Fruit fly (Drosophila melanogaster) whole organism, embryonic: Measurements from ENCODE around the gene ppk30.

Experiments
- Asciz ChIP-seq: fragments of 200-800 bp; sonication (Bioruptor generic); optimal IDR thresholded peaks from 2 replicates; lab custom pipeline; 2017; ENCODE audit warnings: missing biosample characterization, mild to moderate bottlenecking, missing genetic modification characterization, missing genetic modification reagents
- Bteb2 ChIP-seq: fragments of 200-800 bp; sonication (Bioruptor generic); optimal IDR thresholded peaks from 2 replicates; lab custom pipeline; 2016; ENCODE audit warnings: missing biosample characterization, missing genetic modification characterization
- CG10959 ChIP-seq: fragments of 200-800 bp; sonication (Bioruptor generic); IDR thresholded peaks from 2 replicates; pipeline ENCODE4 v1.3.6; 2022; ENCODE audit warnings: missing biosample characterization, missing genetic modification characterization
- CG11093 ChIP-seq: fragments of 200-800 bp; sonication (Bioruptor generic); IDR thresholded peaks from 3 replicates; pipeline ENCODE4 v1.3.6; 2022; ENCODE audit warnings: missing biosample characterization, missing genetic modification characterization
- CG12659 ChIP-seq: fragments of 200-800 bp; sonication (Bioruptor generic); optimal IDR thresholded peaks from 3 replicates; lab custom pipeline; 2017; ENCODE audit warnings: mild to moderate bottlenecking, missing biosample characterization, missing genetic modification reagents, missing genetic modification characterization
- CG14441 ChIP-seq: fragments of 200-800 bp; sonication (Bioruptor generic); IDR thresholded peaks from 2 replicates; pipeline ENCODE4 v1.3.6; 2022; ENCODE audit warnings: missing biosample characterization, missing genetic modification characterization
- CG15011 ChIP-seq: fragments of 200-800 bp; sonication (Bioruptor generic); optimal IDR thresholded peaks from 3 replicates; lab custom pipeline; 2018; ENCODE audit warnings: missing biosample characterization, mild to moderate bottlenecking, missing genetic modification characterization
- CG16815 ChIP-seq: fragments of 200-800 bp; sonication (Bioruptor generic); optimal IDR thresholded peaks from 3 replicates; lab custom pipeline; 2017; ENCODE audit warnings: missing biosample characterization, mild to moderate bottlenecking, missing genetic modification characterization
- CG17186 ChIP-seq: fragments of 200-800 bp; sonication (Bioruptor generic); optimal IDR thresholded peaks from 3 replicates; lab custom pipeline; 2017; ENCODE audit warnings: missing biosample characterization, missing genetic modification reagents, missing genetic modification characterization
- CG17385 ChIP-seq: fragments of 200-800 bp; sonication (Bioruptor generic); optimal IDR thresholded peaks from 3 replicates; lab custom pipeline; 2018; ENCODE audit warnings: missing biosample characterization, mild to moderate bottlenecking, missing genetic modification characterization
- CG17612 ChIP-seq: fragments of 200-800 bp; sonication (Bioruptor generic); IDR thresholded peaks from 2 replicates; pipeline ENCODE4 v1.3.6; 2022; ENCODE audit warnings: missing biosample characterization, missing genetic modification characterization
- CG2116 ChIP-seq: fragments of 200-800 bp; sonication (Bioruptor generic); optimal IDR thresholded peaks from 3 replicates; lab custom pipeline; 2018; ENCODE audit warnings: missing biosample characterization, mild to moderate bottlenecking, missing genetic modification characterization
- CG2875 ChIP-seq: fragments of 200-800 bp; sonication (Bioruptor generic); optimal IDR thresholded peaks from 2 replicates; lab custom pipeline; 2017; ENCODE audit warnings: missing biosample characterization, mild to moderate bottlenecking, missing genetic modification characterization, missing genetic modification reagents
- CG4404 ChIP-seq: fragments of 200-800 bp; sonication (Bioruptor generic); IDR thresholded peaks from 2 replicates; pipeline ENCODE4 v1.3.6; 2022; ENCODE audit warnings: missing biosample characterization, missing genetic modification characterization
- CrebB ChIP-seq: fragments of 200-800 bp; sonication (Bioruptor generic); optimal IDR thresholded peaks from 3 replicates; lab custom pipeline; 2018; ENCODE audit warnings: missing biosample characterization, mild to moderate bottlenecking, missing genetic modification characterization
- Dip2 ChIP-seq: fragments of 200-800 bp; sonication (Bioruptor generic); IDR thresholded peaks from 2 replicates; pipeline ENCODE4 v1.3.6; 2022; ENCODE audit warnings: missing biosample characterization, missing genetic modification characterization
- Ets97D ChIP-seq: fragments of 200-800 bp; sonication (Bioruptor generic); optimal IDR thresholded peaks from 3 replicates; lab custom pipeline; 2016; ENCODE audit warnings: missing biosample characterization, missing genetic modification characterization
- Hand ChIP-seq: fragments of 200-800 bp; sonication (Bioruptor generic); optimal IDR thresholded peaks from 2 replicates; lab custom pipeline; 2017; ENCODE audit warnings: mild to moderate bottlenecking, missing biosample characterization, missing genetic modification reagents, missing genetic modification characterization
- Hey ChIP-seq: fragments of 200-800 bp; sonication (Bioruptor generic); optimal IDR thresholded peaks from 3 replicates; lab custom pipeline; 2018; ENCODE audit warnings: missing biosample characterization, mild to moderate bottlenecking, missing genetic modification characterization
- Hr3 ChIP-seq: fragments of 200-800 bp; sonication (Bioruptor generic); optimal IDR thresholded peaks from 3 replicates; lab custom pipeline; 2016; ENCODE audit warnings: missing biosample characterization, missing genetic modification characterization
- Lim3 ChIP-seq: fragments of 200-800 bp; sonication (Bioruptor generic); IDR thresholded peaks from 2 replicates; pipeline ENCODE4 v1.3.6; 2022; ENCODE audit warnings: missing biosample characterization, missing genetic modification characterization
- Max ChIP-seq: fragments of 200-800 bp; sonication (Bioruptor generic); optimal IDR thresholded peaks from 2 replicates; lab custom pipeline; 2016; ENCODE audit warnings: missing biosample characterization, mild to moderate bottlenecking, missing genetic modification characterization
- Neu2 ChIP-seq: fragments of 200-800 bp; sonication (Bioruptor generic); optimal IDR thresholded peaks from 3 replicates; lab custom pipeline; 2016; ENCODE audit warnings: missing biosample characterization, missing genetic modification characterization, borderline replicate concordance
- Oaz ChIP-seq: fragments of 200-800 bp; sonication (Bioruptor generic); IDR thresholded peaks from 2 replicates; pipeline ENCODE4 v1.3.6; 2022; ENCODE audit warnings: missing biosample characterization, missing genetic modification characterization
- Rfx ChIP-seq: fragments of 200-800 bp; sonication (Bioruptor generic); IDR thresholded peaks from 2 replicates; pipeline ENCODE4 v1.3.6; 2022; ENCODE audit warnings: missing biosample characterization, missing genetic modification characterization
- Rx ChIP-seq: fragments of 200-800 bp; sonication (Bioruptor generic); IDR thresholded peaks from 2 replicates; pipeline ENCODE4 v1.3.6; 2022; ENCODE audit warnings: missing biosample characterization, missing genetic modification characterization
- Trl ChIP-seq, 3 experiments: fragments of >200 bp in 2 of 3; fragments of 200-800 bp in 1 of 3; sonication (Bioruptor generic) in 1 of 3; optimal IDR thresholded peaks; 2 replicates in 1 of 3; 3 replicates in 2 of 3; lab custom pipeline; 2016 to 2017; ENCODE audit warnings: missing biosample characterization in 1 of 3, missing genetic modification characterization in 1 of 3
- Vsx1 ChIP-seq: fragments of 200-800 bp; sonication (Bioruptor generic); optimal IDR thresholded peaks from 2 replicates; lab custom pipeline; 2017; ENCODE audit warnings: missing biosample characterization, mild to moderate bottlenecking, missing genetic modification characterization, missing genetic modification reagents
- ac ChIP-seq: fragments of 200-800 bp; sonication (Bioruptor generic); optimal IDR thresholded peaks from 3 replicates; lab custom pipeline; 2017; ENCODE audit warnings: missing biosample characterization, mild to moderate bottlenecking, missing genetic modification characterization
- ara ChIP-seq: fragments of 200-800 bp; sonication (Bioruptor generic); IDR thresholded peaks from 2 replicates; pipeline ENCODE4 v1.3.6; 2022; ENCODE audit warnings: missing biosample characterization, missing genetic modification characterization
- croc ChIP-seq: fragments of 200-800 bp; sonication (Bioruptor generic); conservative IDR thresholded peaks from 3 replicates; pipeline ENCODE4 v1.3.6; 2022; ENCODE audit warnings: missing biosample characterization, missing genetic modification characterization
- dysf ChIP-seq: fragments of 200-800 bp; sonication (Bioruptor generic); IDR thresholded peaks from 3 replicates; pipeline ENCODE4 v1.3.6; 2022; ENCODE audit warnings: missing biosample characterization, missing genetic modification characterization
- ewg ChIP-seq: fragments of 200-800 bp; sonication (Bioruptor generic); optimal IDR thresholded peaks from 3 replicates; lab custom pipeline; 2017; ENCODE audit warnings: mild to moderate bottlenecking, missing biosample characterization, missing genetic modification reagents, missing genetic modification characterization
- grn ChIP-seq: fragments of 200-800 bp; sonication (Bioruptor generic); optimal IDR thresholded peaks from 3 replicates; lab custom pipeline; 2017; ENCODE audit warnings: missing biosample characterization, missing genetic modification characterization
- gsb-n ChIP-seq: fragments of 200-800 bp; sonication (Bioruptor generic); optimal IDR thresholded peaks from 3 replicates; lab custom pipeline; 2018; ENCODE audit warnings: missing biosample characterization, mild to moderate bottlenecking, missing genetic modification characterization
- h ChIP-seq: fragments of >200 bp; optimal IDR thresholded peaks from 2 replicates; lab custom pipeline; 2017
- insv ChIP-seq, 2 experiments: fragments of 200-800 bp; sonication (Bioruptor generic); optimal IDR thresholded peaks; 3 replicates each; lab custom pipeline; 2016 to 2018; ENCODE audit warnings: missing biosample characterization in 2 of 2, missing genetic modification characterization in 2 of 2
- inv ChIP-seq: fragments of 200-800 bp; sonication (Bioruptor generic); IDR thresholded peaks from 2 replicates; pipeline ENCODE4 v1.3.6; 2022; ENCODE audit warnings: missing biosample characterization, missing genetic modification characterization; ENCODE audit not compliant: partially characterized antibody
- kah ChIP-seq: fragments of 200-800 bp; sonication (Bioruptor generic); optimal IDR thresholded peaks from 2 replicates; lab custom pipeline; 2018; ENCODE audit warnings: missing biosample characterization, mild to moderate bottlenecking, missing genetic modification characterization
- lbe ChIP-seq: fragments of 200-800 bp; sonication (Bioruptor generic); optimal IDR thresholded peaks from 2 replicates; lab custom pipeline; 2016; ENCODE audit warnings: missing biosample characterization, mild to moderate bottlenecking, missing genetic modification characterization
- mld ChIP-seq: fragments of 200-800 bp; sonication (Bioruptor generic); IDR thresholded peaks from 3 replicates; pipeline ENCODE4 v1.3.6; 2022; ENCODE audit warnings: missing biosample characterization, missing genetic modification characterization; ENCODE audit not compliant: partially characterized antibody
- psq ChIP-seq: fragments of 200-800 bp; sonication (Bioruptor generic); optimal IDR thresholded peaks from 2 replicates; lab custom pipeline; 2017; ENCODE audit warnings: missing biosample characterization, missing genetic modification characterization
- sd ChIP-seq: fragments of 200-800 bp; sonication (Bioruptor generic); optimal IDR thresholded peaks from 3 replicates; lab custom pipeline; 2018; ENCODE audit warnings: missing biosample characterization, mild to moderate bottlenecking, missing genetic modification characterization, moderate library complexity
- seq ChIP-seq: fragments of 200-800 bp; sonication (Bioruptor generic); IDR thresholded peaks from 2 replicates; pipeline ENCODE4 v1.3.6; 2022; ENCODE audit warnings: missing biosample characterization, missing genetic modification characterization
- shn ChIP-seq: fragments of 200-800 bp; sonication (Bioruptor generic); optimal IDR thresholded peaks from 3 replicates; lab custom pipeline; 2016; ENCODE audit warnings: missing biosample characterization, missing genetic modification characterization
- sqz ChIP-seq: fragments of 200-800 bp; sonication (Bioruptor generic); optimal IDR thresholded peaks from 3 replicates; lab custom pipeline; 2018; ENCODE audit warnings: missing biosample characterization, mild to moderate bottlenecking, missing genetic modification characterization
- sug ChIP-seq: fragments of 200-800 bp; optimal IDR thresholded peaks from 2 replicates; lab custom pipeline; 2019; ENCODE audit warnings: missing biosample characterization, mild to moderate bottlenecking, missing genetic modification characterization, moderate library complexity
- tll ChIP-seq, 2 experiments: fragments of 200-800 bp in 1 of 2; fragments of >200 bp in 1 of 2; sonication (Bioruptor generic) in 1 of 2; optimal IDR thresholded peaks; 2 replicates each; lab custom pipeline; 2017 to 2019; ENCODE audit warnings: missing biosample characterization in 2 of 2, missing genetic modification characterization in 2 of 2, mild to moderate bottlenecking in 1 of 2, moderate library complexity in 1 of 2
- wek ChIP-seq: fragments of 200-800 bp; sonication (Bioruptor generic); optimal IDR thresholded peaks from 3 replicates; lab custom pipeline; 2018; ENCODE audit warnings: missing biosample characterization, mild to moderate bottlenecking, missing genetic modification characterization, moderate library complexity
- z ChIP-seq: fragments of 200-800 bp; sonication (Bioruptor generic); IDR thresholded peaks from 3 replicates; pipeline ENCODE4 v1.3.6; 2022; ENCODE audit warnings: missing biosample characterization, missing genetic modification characterization
- zfh2 ChIP-seq: fragments of 200-800 bp; sonication (Bioruptor generic); optimal IDR thresholded peaks from 2 replicates; lab custom pipeline; 2016; ENCODE audit warnings: missing biosample characterization, missing genetic modification characterization

The ppk30 gene

DNA sequence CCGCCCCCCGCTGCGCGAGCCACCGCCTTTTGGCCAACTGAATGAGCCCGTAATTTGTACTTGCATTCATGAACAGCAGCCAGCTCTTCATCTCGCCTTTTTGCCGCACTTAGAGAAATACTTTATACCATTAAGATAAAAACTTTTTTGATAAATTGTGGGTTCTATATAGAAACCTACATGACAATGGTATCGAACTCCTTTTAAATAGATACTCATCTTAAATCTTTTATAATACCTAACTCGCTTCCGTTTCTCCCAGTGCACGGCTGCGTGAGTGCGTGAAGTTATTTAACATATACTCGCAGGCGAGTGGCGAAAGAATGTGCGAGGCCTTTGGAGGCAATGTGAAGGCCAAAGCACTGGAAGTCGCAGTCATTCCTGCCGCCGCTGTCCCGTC, 43.1 kb upstream of the ppk30 start (continued):
- TF ChIP-seq CG16815 (GFP tag; lab: Kevin White, UChicago) (no peak), CG14441 (GFP tag; lab: Robert Waterston, UW) (no peak), Bteb2 (GFP tag; lab: Kevin White, UChicago) (no peak), Hey (no peak), croc (GFP tag; lab: Robert Waterston, UW) (no peak; the same call in 2 of the 3 replicates), Ets97D (GFP tag; lab: Kevin White, UChicago) (no peak), inv (GFP tag; lab: Robert Waterston, UW) (no peak), Vsx1 (GFP tag; lab: Kevin White, UChicago) (no peak), CG2875 (GFP tag; lab: Kevin White, UChicago) (no peak), sd (peak; percentile 24), CG10959 (no peak), dysf (peak; percentile 48; the same call in 1 of the 3 replicates), tll (GFP tag; optimal IDR thresholded peaks at IDR 0.05; lab: Kevin White, UChicago) (no peak), Dip2 (GFP tag; lab: Robert Waterston, UW) (no peak), CG15011 (no peak), psq (GFP tag; lab: Kevin White, UChicago) (no peak), Oaz (GFP tag; lab: Robert Waterston, UW) (no peak), CrebB (tag; lab: Kevin White, UChicago) (no peak), ara (GFP tag; lab: Robert Waterston, UW) (peak; percentile 55; the same call in 1 of the 2 replicates), Lim3 (GFP tag; lab: Robert Waterston, UW) (0 out of 2 replicates have a peak, but pooled peaks have one; percentile 29), grn (GFP tag; lab: Kevin White, UChicago) (no peak), kah (GFP tag; lab: Kevin White, UChicago) (no peak), Neu2 (GFP tag; lab: Kevin White, UChicago) (no peak), CG17612 (GFP tag; lab: Robert Waterston, UW) (no peak), seq (GFP tag; lab: Robert Waterston, UW) (no peak), insv (GFP tag; optimal IDR thresholded peaks at IDR 0.05; lab: Kevin White, UChicago) (no peak), sqz (GFP tag; lab: Kevin White, UChicago) (no peak), lbe (GFP tag; lab: Kevin White, UChicago) (no peak), CG12659 (GFP tag; lab: Kevin White, UChicago) (no peak), CG2116 (GFP tag; lab: Kevin White, UChicago) (no peak), Trl (optimal IDR thresholded peaks at IDR 0.05; lab: Kevin White, UChicago) (no peak), Trl (GFP tag; optimal IDR thresholded peaks at IDR 0.05; lab: Kevin White, UChicago) (no peak), Rx (0 out of 2 replicates have a peak, but pooled peaks have one; percentile 13), CG11093 (GFP tag; lab: Robert Waterston, UW) (no peak), z (GFP tag; lab: Robert Waterston, UW) (no peak), gsb-n (no peak), ewg (GFP tag; lab: Kevin White, UChicago) (no peak), Hand (peak; percentile 45), CG4404 (no peak; the same call in 1 of the 2 replicates), CG17385 (GFP tag; lab: Kevin White, UChicago) (peak; percentile 12), ac (no peak), h (no peak), Rfx (GFP tag; lab: Robert Waterston, UW) (peak; percentile 56), wek (GFP tag; lab: Kevin White, UChicago) (no peak), Hr3 (GFP tag; lab: Kevin White, UChicago) (no peak), CG17186 (no peak), mld (GFP tag; lab: Robert Waterston, UW) (no peak), Max (GFP tag; lab: Kevin White, UChicago) (no peak), zfh2 (GFP tag; lab: Kevin White, UChicago) (no peak), Asciz (GFP tag; lab: Kevin White, UChicago) (no peak), shn (GFP tag; lab: Kevin White, UChicago) (no peak), sug (tag; lab: Kevin White, UChicago) (no peak)
